Fruit fly (Drosophila melanogaster) whole organism, pupa: ENCODE results near the gene kek4.

Experiments
- CG17806 ChIP-seq: fragments of 200-800 bp; sonication (Bioruptor generic); optimal IDR thresholded peaks from 2 replicates; lab custom pipeline; 2018; ENCODE audit warnings: missing biosample characterization, mild to moderate bottlenecking, missing genetic modification characterization, moderate library complexity
- CG32121 ChIP-seq: fragments of 200-800 bp; sonication (Bioruptor generic); IDR thresholded peaks from 2 replicates; pipeline ENCODE4 v1.3.6; 2022; ENCODE audit warnings: missing biosample characterization, missing genetic modification characterization
- CG8159 ChIP-seq: fragments of 200-800 bp; sonication (Bioruptor generic); optimal IDR thresholded peaks from 3 replicates; lab custom pipeline; 2018; ENCODE audit warnings: missing biosample characterization, mild to moderate bottlenecking, missing genetic modification characterization, moderate library complexity
- D1 ChIP-seq: fragments of 200-800 bp; sonication (Bioruptor generic); optimal IDR thresholded peaks from 2 replicates; lab custom pipeline; 2018; ENCODE audit warnings: missing biosample characterization, mild to moderate bottlenecking, missing genetic modification characterization, moderate library complexity
- Ets98B ChIP-seq: fragments of 200-800 bp; sonication (Bioruptor generic); IDR thresholded peaks from 2 replicates; pipeline ENCODE4 v1.3.6; 2022; ENCODE audit warnings: missing biosample characterization, missing genetic modification characterization
- Pif1B ChIP-seq: fragments of 200-800 bp; sonication (Bioruptor generic); optimal IDR thresholded peaks from 3 replicates; lab custom pipeline; 2016; ENCODE audit warnings: missing biosample characterization, missing genetic modification characterization
- Snoo ChIP-seq: fragments of 200-800 bp; sonication (Bioruptor generic); optimal IDR thresholded peaks from 3 replicates; lab custom pipeline; 2017; ENCODE audit warnings: missing biosample characterization, mild to moderate bottlenecking, missing genetic modification characterization, inconsistent platforms
- gl ChIP-seq: fragments of 200-800 bp; sonication (Bioruptor generic); optimal IDR thresholded peaks from 2 replicates; lab custom pipeline; 2018; ENCODE audit warnings: missing biosample characterization, mild to moderate bottlenecking, missing genetic modification characterization
- rn ChIP-seq: fragments of 200-800 bp; sonication (Bioruptor generic); IDR thresholded peaks from 2 replicates; pipeline ENCODE4 v1.3.6; 2022; ENCODE audit warnings: missing biosample characterization, missing genetic modification characterization

dm6 chr2L:13231739-13232138 is 16.6 kb upstream of the kek4 start, which contains the start of gene Prosalpha6T:
- TF ChIP-seq D1 (tag; lab: Kevin White, UChicago) (no peak), CG32121 (GFP tag; lab: Robert Waterston, UW) (no peak), CG8159 (tag; lab: Kevin White, UChicago) (no peak), Snoo (tag; lab: Kevin White, UChicago) (no peak), CG17806 (tag; lab: Kevin White, UChicago) (no peak), gl (tag; lab: Kevin White, UChicago) (no peak), Pif1B (GFP tag; lab: Kevin White, UChicago) (no peak), rn (GFP tag; lab: Robert Waterston, UW) (no peak), Ets98B (no peak)
